Worm (Caenorhabditis elegans) whole organism, early embryonic: ENCODE measurements around the gene rpia-1.

Source experiments
- F13C5.2 ChIP-seq: sonication (generic microtip); optimal IDR thresholded peaks from 2 replicates; lab custom pipeline; 2017; ENCODE audit warnings: mild to moderate bottlenecking, missing genetic modification characterization, inconsistent platforms, missing compliant biosample characterization
- aly-1 ChIP-seq: sonication (generic microtip); optimal IDR thresholded peaks from 2 replicates; lab custom pipeline; 2016; ENCODE audit warnings: missing genetic modification characterization, missing compliant biosample characterization
- ama-1 ChIP-seq: fragments of 150-350 bp; optimal IDR thresholded peaks from 2 replicates; lab custom pipeline; 2014
- tbx-37 ChIP-seq: fragments of 200-800 bp; sonication (Bioruptor generic); conservative IDR thresholded peaks from 2 replicates; pipeline ENCODE4 v1.3.6; 2022; ENCODE audit warnings: missing genetic modification reagents, missing genetic modification characterization, missing compliant biosample characterization

- no peak for TF ChIP-seq ama-1 (lab: Kevin White, UChicago)
- TF ChIP-seq F13C5.2 (tag; lab: Kevin White, UChicago), result no peak
- no peak for TF ChIP-seq aly-1
- TF ChIP-seq tbx-37 (GFP tag; lab: Robert Waterston, UW), result no peak
These were observed 23.4 kb downstream of the rpia-1 start for ce11 chrIII:7146341-7146740.
